Comparison of ENCODE assay signal across 4 worm cellular contexts in the genomic region with DNA sequence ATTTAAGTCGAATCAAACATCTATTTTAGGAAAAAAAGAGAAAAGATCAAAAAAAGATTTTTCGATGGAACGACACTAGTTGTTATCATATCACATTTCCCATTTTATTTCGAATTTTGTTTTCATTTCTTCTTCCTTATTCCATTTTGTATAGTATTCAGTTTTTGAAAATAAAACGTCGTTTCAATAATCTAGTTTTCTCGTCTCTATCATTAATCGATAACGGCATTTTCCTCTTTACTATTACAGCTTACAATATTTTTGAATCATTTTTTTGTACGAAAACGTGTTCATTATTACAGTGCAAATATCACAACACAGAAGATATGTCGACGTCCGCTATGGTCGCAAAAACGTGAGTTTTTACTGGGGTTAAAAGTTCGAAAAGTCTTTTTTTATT.
TF ChIP-seq lines count a peak whose summit lies in the region.

A gene (plus strand): TSS at position 301 of the 400 bp plus-strand sequence.

TF ChIP-seq in whole organism, L1 larva, 84 proteins besides CTCF, POLR2A, EP300 and RAD21:
- TF ChIP-seq nhr-71 (tag; optimal IDR thresholded peaks at IDR 0.05; lab: Kevin White, UChicago): peak; percentile 22
- TF ChIP-seq sup-37 (GFP tag; optimal IDR thresholded peaks at IDR 0.05; lab: Kevin White, UChicago): no peak

TF ChIP-seq in whole organism, L2 larva, 48 proteins besides CTCF, POLR2A, EP300 and RAD21:
- TF ChIP-seq fos-1 (tag; optimal IDR thresholded peaks at IDR 0.05; lab: Kevin White, UChicago) (no peak), blmp-1 (tag; optimal IDR thresholded peaks at IDR 0.05; lab: Kevin White, UChicago; ENCODE audit: insufficient read depth) (peak; percentile 73)

TF ChIP-seq in whole organism, L3 larva, 47 proteins besides CTCF, POLR2A, EP300 and RAD21:
- peak; percentile 1 for TF ChIP-seq pha-4 (tag; optimal IDR thresholded peaks at IDR 0.05; lab: Kevin White, UChicago)
- TF ChIP-seq ztf-4 (tag; optimal IDR thresholded peaks at IDR 0.05; lab: Kevin White, UChicago): peak; percentile 31
- TF ChIP-seq aly-2 (tag; optimal IDR thresholded peaks at IDR 0.05; lab: Kevin White, UChicago): no peak

TF ChIP-seq in whole organism, L4 larva, 104 proteins besides CTCF, POLR2A, EP300 and RAD21:
- TF ChIP-seq saeg-2 (GFP tag; IDR thresholded peaks at IDR 0.05; lab: Robert Waterston, UW) (no peak), gei-8 (GFP tag; optimal IDR thresholded peaks at IDR 0.05; lab: Kevin White, UChicago) (no peak), daf-16 (GFP tag; optimal IDR thresholded peaks at IDR 0.05; lab: Kevin White, UChicago) (no peak), daf-16 (tag; optimal IDR thresholded peaks at IDR 0.05; lab: Kevin White, UChicago) (peak; percentile 15)
